Fruit fly (Drosophila melanogaster): ENCODE data around the gene Rpt4R.

DNA sequence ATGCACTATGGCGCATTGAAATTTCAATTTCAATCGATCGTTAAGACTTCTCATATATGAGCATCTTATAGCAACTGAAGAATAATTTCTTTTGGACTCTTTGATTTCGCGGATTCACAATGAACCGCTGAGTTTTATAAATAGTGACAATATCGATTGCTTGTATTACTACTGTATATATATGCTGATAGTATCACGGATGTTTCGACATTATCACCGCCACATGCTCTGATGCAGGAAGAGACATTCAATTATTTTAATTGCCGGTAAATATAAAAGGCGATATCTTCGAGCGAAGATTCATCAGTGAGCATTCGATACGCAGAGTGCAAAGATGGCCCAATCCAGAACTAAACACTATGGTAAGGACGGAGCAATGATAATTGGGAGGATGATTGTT, 7.8 kb downstream of the Rpt4R start, which contains the start of gene CG17826:
- TF ChIP-seq CG8478 (optimal IDR thresholded peaks at IDR 0.05) (no peak), EcR (GFP tag; optimal IDR thresholded peaks at IDR 0.05) (no peak), pan (optimal IDR thresholded peaks at IDR 0.05) (no peak), psq (optimal IDR thresholded peaks at IDR 0.05) (no peak), usp (GFP tag; optimal IDR thresholded peaks at IDR 0.05) (no peak)
